Worm (Caenorhabditis elegans): Measurements from ENCODE around the gene W09H1.3.

Gene W09H1.3

DNA sequence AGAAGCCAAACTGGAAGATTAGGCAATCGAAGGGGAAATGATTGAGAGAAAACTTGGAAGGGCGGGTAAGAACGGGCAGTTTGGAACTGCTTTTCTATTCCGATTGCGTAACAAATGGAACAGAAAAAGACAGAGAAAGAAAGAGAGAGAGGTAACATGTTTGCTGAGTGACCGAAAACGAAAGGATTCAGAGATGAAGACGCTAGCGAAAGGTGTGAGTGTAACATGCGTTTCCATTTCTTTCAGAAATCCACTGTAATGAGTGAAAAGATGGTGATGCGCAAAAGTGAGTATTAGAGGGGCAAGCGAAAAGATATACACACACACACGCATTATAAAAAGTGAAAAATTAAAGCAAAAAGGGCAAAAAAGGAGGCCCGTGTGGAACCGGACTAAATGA lies 16.7 kb upstream of the W09H1.3 start:
- TF ChIP-seq efl-1 (optimal IDR thresholded peaks at IDR 0.05) (no peak), efl-1 (GFP tag; optimal IDR thresholded peaks at IDR 0.05 in 1 of 2) (peak in 1 of 2 experiments; percentile 71), blmp-1 (tag; optimal IDR thresholded peaks at IDR 0.05) (peak; percentile 98), nhr-20 (tag; optimal IDR thresholded peaks at IDR 0.05) (no peak)

DNA sequence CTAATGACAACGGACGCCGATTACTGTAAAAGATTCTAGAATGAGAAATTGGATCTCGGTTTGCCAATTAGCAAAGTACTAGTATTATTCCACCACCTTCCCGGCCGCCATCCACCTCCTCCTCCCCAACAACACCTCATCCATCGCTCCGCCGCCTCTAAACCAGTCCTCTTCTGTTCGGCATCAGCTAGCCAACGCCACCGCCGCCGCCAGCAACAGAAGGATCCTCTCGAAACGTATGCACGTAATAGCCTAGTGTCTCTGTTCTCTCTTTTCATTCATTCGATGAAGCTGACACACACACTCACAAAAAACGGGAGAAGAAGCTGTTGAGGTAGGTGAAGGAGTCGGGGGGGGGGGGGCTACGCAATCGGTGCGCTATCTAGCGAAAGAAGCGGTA lies 13.5 kb upstream of the W09H1.3 start:
- TF ChIP-seq blmp-1 (tag; optimal IDR thresholded peaks at IDR 0.05), result peak; percentile 10
- no peak for TF ChIP-seq fkh-8 (tag; optimal IDR thresholded peaks at IDR 0.05)
- TF ChIP-seq jun-1 (tag; optimal IDR thresholded peaks at IDR 0.05), result no peak
- no peak for TF ChIP-seq nhr-20 (tag; optimal IDR thresholded peaks at IDR 0.05)

DNA sequence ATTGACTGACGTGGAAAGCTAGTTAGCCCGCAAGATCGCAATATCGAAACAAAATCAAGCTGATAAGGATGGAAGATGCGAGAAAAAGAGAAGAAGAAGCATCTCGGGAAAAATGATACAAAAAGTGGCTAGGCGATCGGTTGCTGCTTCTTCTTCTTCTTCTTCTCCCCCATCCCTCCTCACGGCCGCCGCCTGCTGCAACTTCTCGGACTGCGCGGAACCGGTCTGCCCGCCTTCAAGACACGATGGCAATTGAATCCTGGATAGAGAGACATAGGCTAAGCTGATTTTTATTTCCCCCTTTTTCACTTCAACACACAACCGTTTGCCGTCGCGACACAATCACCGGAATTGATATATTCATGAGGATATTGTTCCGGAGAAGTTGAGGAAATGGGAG lies 9.8 kb upstream of the W09H1.3 start:
- TF ChIP-seq blmp-1 (tag; optimal IDR thresholded peaks at IDR 0.05) (peak; percentile 25), aha-1 (tag; optimal IDR thresholded peaks at IDR 0.05) (no peak)

DNA sequence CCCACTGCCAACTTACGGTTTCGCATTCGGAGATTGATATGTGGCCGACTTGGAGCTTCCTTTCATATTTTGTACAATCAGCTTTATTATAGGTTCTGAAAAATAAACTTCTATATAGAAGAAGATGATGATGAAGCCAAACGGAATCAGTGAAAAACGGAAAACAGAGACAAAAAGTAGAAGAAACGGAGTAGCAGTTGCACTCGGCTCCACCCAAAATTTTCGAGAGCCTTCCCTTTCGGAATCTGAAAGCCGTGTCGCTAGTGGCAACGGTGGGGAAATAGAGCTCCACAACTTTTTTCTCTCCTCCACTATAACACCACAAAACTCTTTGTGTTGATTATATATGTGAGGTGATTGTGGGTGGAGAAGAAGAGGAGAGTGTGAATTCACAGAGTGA lies 2.8 kb upstream of the W09H1.3 start, which contains the start of gene W09H1.1:
Gene W09H1.1, minus strand, starts transcription at position 101 of the 400 bp plus-strand sequence.
- peak; percentile 25 for TF ChIP-seq fkh-8 (tag; optimal IDR thresholded peaks at IDR 0.05)
- no peak for TF ChIP-seq nhr-20 (tag; optimal IDR thresholded peaks at IDR 0.05)

DNA sequence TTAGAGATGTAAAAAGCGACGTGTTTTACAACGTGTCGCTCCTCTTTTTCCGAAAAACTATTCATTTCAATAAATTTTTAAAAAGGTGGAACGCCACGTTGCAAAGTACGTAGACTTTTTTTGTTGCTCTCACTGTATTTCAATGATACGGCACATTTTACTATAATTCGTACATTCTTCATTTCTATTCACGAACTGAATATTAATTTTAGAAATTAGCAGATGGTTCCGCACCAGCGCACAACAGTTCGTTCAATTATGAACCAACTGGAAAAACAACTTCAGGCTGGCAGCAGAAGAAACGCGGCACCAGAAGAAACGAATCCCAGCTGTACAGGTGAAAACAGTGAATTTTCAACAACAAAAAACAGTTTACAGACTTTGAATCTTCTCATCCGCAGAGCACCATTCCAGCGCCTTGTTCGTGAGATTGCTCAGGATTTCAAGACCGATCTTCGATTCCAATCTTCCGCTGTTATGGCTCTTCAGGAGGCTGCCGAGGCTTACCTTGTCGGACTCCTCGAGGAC lies 937 bp upstream of the W09H1.3 start, which contains the start of the genes W09H1.4 and his-73:
Gene W09H1.4, plus strand, starts transcription at position 301 of the 528 bp plus-strand sequence.
Gene his-73, plus strand, starts transcription at position 478 of the 528 bp plus-strand sequence.
- TF ChIP-seq lin-14 (GFP tag; optimal IDR thresholded peaks at IDR 0.05) (no peak), lsy-2 (tag; optimal IDR thresholded peaks at IDR 0.05) (no peak), sup-37 (GFP tag; optimal IDR thresholded peaks at IDR 0.05) (no peak), snu-23 (GFP tag; optimal IDR thresholded peaks at IDR 0.05) (no peak), skn-1 (tag; optimal IDR thresholded peaks at IDR 0.05) (no peak), jun-1 (tag; optimal IDR thresholded peaks at IDR 0.05) (no peak), efl-3 (GFP tag; optimal IDR thresholded peaks at IDR 0.05) (no peak), ceh-88 (GFP tag; IDR thresholded peaks at IDR 0.05) (no peak), pqm-1 (tag; optimal IDR thresholded peaks at IDR 0.05) (no peak), nhr-84 (tag; optimal IDR thresholded peaks at IDR 0.05) (no peak), blmp-1 (tag; optimal IDR thresholded peaks at IDR 0.05) (no peak)

DNA sequence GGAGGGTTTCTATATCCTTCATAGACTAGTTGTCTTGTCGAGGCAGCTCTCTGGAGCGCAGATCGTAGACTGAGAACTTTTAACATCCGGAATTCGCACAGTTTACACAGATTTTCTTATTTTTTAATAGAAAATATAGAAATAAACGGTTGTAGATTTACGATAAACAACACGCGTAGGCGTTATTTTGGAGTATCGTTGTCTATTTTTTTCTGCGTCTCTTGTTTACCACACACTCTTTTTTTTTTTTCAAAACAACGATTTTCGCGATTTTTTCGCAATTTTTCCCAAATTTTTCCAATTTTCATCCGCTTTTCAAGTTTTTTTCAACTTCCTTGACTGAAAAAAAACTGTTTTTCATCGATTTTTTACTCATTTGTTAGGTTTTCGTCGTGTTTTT lies 3.0 kb downstream of the W09H1.3 start, which contains the start of gene mecr-1:
Gene mecr-1, minus strand, starts transcription at position 127 of the 400 bp plus-strand sequence.
- TF ChIP-seq tbx-2 (tag; optimal IDR thresholded peaks at IDR 0.05) (peak; percentile 51), efl-1 (optimal IDR thresholded peaks at IDR 0.05) (peak; percentile 61 to 69), efl-1 (GFP tag; optimal IDR thresholded peaks at IDR 0.05 in 1 of 2) (peak; percentile 67 to 96), ceh-82 (tag; optimal IDR thresholded peaks at IDR 0.05) (peak in 2 of 3 experiments; percentile 23 to 36), zip-4 (GFP tag; optimal IDR thresholded peaks at IDR 0.05) (no peak), irx-1 (tag; optimal IDR thresholded peaks at IDR 0.05) (peak; percentile 18), lsy-2 (tag; optimal IDR thresholded peaks at IDR 0.05) (peak; percentile 48 to 73), F16B12.6 (tag; optimal IDR thresholded peaks at IDR 0.05) (peak; percentile 8), snu-23 (GFP tag; optimal IDR thresholded peaks at IDR 0.05) (peak; percentile 63), lin-15B (tag; optimal IDR thresholded peaks at IDR 0.05) (peak; percentile 1), dpl-1 (GFP tag; optimal IDR thresholded peaks at IDR 0.05) (peak; percentile 43 to 65 (median 64)), vab-15 (tag; optimal IDR thresholded peaks at IDR 0.05) (no peak), fkh-8 (tag; optimal IDR thresholded peaks at IDR 0.05) (peak; percentile 15), ceh-63 (GFP tag; optimal IDR thresholded peaks at IDR 0.05) (no peak), xbp-1 (tag; optimal IDR thresholded peaks at IDR 0.05) (no peak), nhr-85 (tag) (peak; percentile 76), sptf-1 (tag; optimal IDR thresholded peaks at IDR 0.05) (no peak), elt-3 (tag; optimal IDR thresholded peaks at IDR 0.05) (peak in 1 of 6 experiments; percentile 20), isw-1 (GFP tag; IDR thresholded peaks at IDR 0.05) (0 out of 2 replicates have a peak, but pooled peaks have one; percentile 18), pqm-1 (tag; optimal IDR thresholded peaks at IDR 0.05) (no peak), nhr-90 (tag; optimal IDR thresholded peaks at IDR 0.05; ENCODE audit: poor library complexity) (peak; percentile 5), alr-1 (tag; optimal IDR thresholded peaks at IDR 0.05; ENCODE audit: borderline replicate concordance) (no peak), pax-3 (tag; optimal IDR thresholded peaks at IDR 0.05) (no peak), nhr-47 (tag; optimal IDR thresholded peaks at IDR 0.05) (peak; percentile 54), lin-35 (GFP tag; optimal IDR thresholded peaks at IDR 0.05) (peak; percentile 63 to 66), ceh-90 (tag; optimal IDR thresholded peaks at IDR 0.05) (no peak), swsn-7 (tag; optimal IDR thresholded peaks at IDR 0.05) (peak; percentile 4), skn-1 (tag; optimal IDR thresholded peaks at IDR 0.05) (peak; percentile 32), egl-27 (tag; optimal IDR thresholded peaks at IDR 0.05) (no peak), nhr-71 (tag; optimal IDR thresholded peaks at IDR 0.05) (peak; percentile 64), ceh-88 (GFP tag; IDR thresholded peaks at IDR 0.05) (no peak), lin-13 (GFP tag; optimal IDR thresholded peaks at IDR 0.05) (peak; percentile 17)
